In the genomic region with DNA sequence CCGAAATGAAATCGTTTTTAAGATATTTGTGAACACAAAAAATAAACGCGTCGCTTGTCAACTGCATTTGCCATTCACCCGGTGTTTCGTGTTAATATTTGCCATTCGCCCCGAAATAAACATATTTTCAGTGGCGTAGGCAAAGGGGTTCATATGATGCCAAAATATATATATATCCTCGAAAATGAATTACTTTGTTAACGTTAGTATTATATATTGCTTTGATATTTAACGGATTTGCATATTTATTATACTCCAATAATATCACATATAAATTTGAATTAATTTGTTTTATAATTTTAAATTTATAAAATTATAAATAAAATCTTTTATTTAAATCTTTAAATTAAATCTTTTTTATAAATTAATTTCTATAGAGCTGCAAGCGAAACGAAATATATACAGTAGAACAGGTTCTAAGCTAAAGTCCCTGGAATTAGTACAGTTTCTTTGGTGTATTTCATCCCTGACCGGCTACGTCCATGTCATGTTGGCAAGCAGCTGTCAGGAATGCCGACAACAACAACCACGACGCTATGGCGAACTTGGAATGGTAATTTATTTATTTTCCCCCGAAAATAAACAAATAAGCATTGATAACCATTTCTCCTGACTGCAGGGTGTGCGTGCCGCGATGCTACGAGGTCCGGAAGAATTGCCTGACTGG, we compare ENCODE assay signal across 1 fruit fly cellular context.
TF ChIP-seq lines count a peak whose summit lies in the region.

A gene (minus strand): TSS at position 102 of the 667 bp plus-strand sequence.
A gene (plus strand): TSS at position 495 of the 667 bp plus-strand sequence.

TF ChIP-seq in whole organism, embryonic, 481 proteins besides CTCF, POLR2A, EP300 and RAD21 (continued from another document and continues in another):
- peak; percentile 98 for TF ChIP-seq CG17361 (GFP tag; IDR thresholded peaks at IDR 0.05; lab: Robert Waterston, UW)
- no peak for TF ChIP-seq CG17568 (GFP tag; optimal IDR thresholded peaks at IDR 0.05; lab: Kevin White, UChicago)
- TF ChIP-seq CG15514 (GFP tag; optimal IDR thresholded peaks at IDR 0.05; lab: Kevin White, UChicago): peak; percentile 56
- TF ChIP-seq stwl (tag; optimal IDR thresholded peaks at IDR 0.05; lab: Kevin White, UChicago): peak; percentile 27
- TF ChIP-seq CoRest (tag; optimal IDR thresholded peaks at IDR 0.05; lab: Kevin White, UChicago): peak; percentile 97
- TF ChIP-seq BEAF-32 (GFP tag; optimal IDR thresholded peaks at IDR 0.05; lab: Kevin White, UChicago): no peak
- TF ChIP-seq HmgZ (tag; optimal IDR thresholded peaks at IDR 0.05; lab: Kevin White, UChicago): peak; percentile 56
- peak; percentile 97 for TF ChIP-seq Sox100B (GFP tag; optimal IDR thresholded peaks at IDR 0.05; lab: Kevin White, UChicago)
- peak; percentile 7 for TF ChIP-seq Kr (GFP tag; optimal IDR thresholded peaks at IDR 0.05; lab: Kevin White, UChicago)
- TF ChIP-seq grau (tag; optimal IDR thresholded peaks at IDR 0.05; lab: Kevin White, UChicago): peak; percentile 94
- no peak for TF ChIP-seq CG12769 (tag; optimal IDR thresholded peaks at IDR 0.05; lab: Kevin White, UChicago)
- peak; percentile 94 for TF ChIP-seq phol (tag; optimal IDR thresholded peaks at IDR 0.05; lab: Kevin White, UChicago)
- TF ChIP-seq CG1603 (tag; optimal IDR thresholded peaks at IDR 0.05; lab: Kevin White, UChicago): peak; percentile 54
- TF ChIP-seq CG2889 (GFP tag; IDR thresholded peaks at IDR 0.05; lab: Robert Waterston, UW): peak; percentile 55; the same call in 1 of the 3 replicates
- TF ChIP-seq CG9797 (GFP tag; optimal IDR thresholded peaks at IDR 0.05; lab: Kevin White, UChicago): peak; percentile 54
- no peak for TF ChIP-seq hbn (GFP tag; IDR thresholded peaks at IDR 0.05; lab: Robert Waterston, UW; ENCODE audit: partially characterized antibody)
- TF ChIP-seq CG34422 (GFP tag; IDR thresholded peaks at IDR 0.05; lab: Robert Waterston, UW): peak; percentile 86
- peak; percentile 37 for TF ChIP-seq MTF-1 (GFP tag; optimal IDR thresholded peaks at IDR 0.05; lab: Kevin White, UChicago; ENCODE audit: borderline replicate concordance)
- TF ChIP-seq CG2202 (tag; optimal IDR thresholded peaks at IDR 0.05; lab: Kevin White, UChicago): peak; percentile 77
- no peak for TF ChIP-seq Hmr (GFP tag; optimal IDR thresholded peaks at IDR 0.05; lab: Kevin White, UChicago)
- TF ChIP-seq Side (GFP tag; optimal IDR thresholded peaks at IDR 0.05; lab: Kevin White, UChicago): peak; percentile 32
- no peak for TF ChIP-seq her (GFP tag; optimal IDR thresholded peaks at IDR 0.05; lab: Kevin White, UChicago)
- no peak for TF ChIP-seq sr (GFP tag; IDR thresholded peaks at IDR 0.05; lab: Robert Waterston, UW)
- TF ChIP-seq abd-A (tag; optimal IDR thresholded peaks at IDR 0.05; lab: Kevin White, UChicago): no peak
- no peak for TF ChIP-seq CG2129 (GFP tag; IDR thresholded peaks at IDR 0.05; lab: Robert Waterston, UW; ENCODE audit: partially characterized antibody)
- 0 out of 2 replicates have a peak, but pooled peaks have one; percentile 30 for TF ChIP-seq sim (GFP tag; IDR thresholded peaks at IDR 0.05; lab: Robert Waterston, UW)
- peak; percentile 91 for TF ChIP-seq CG10267 (tag; optimal IDR thresholded peaks at IDR 0.05; lab: Kevin White, UChicago)
- TF ChIP-seq fd64A (GFP tag; optimal IDR thresholded peaks at IDR 0.05; lab: Kevin White, UChicago): peak; percentile 18
- TF ChIP-seq Fer1 (GFP tag; optimal IDR thresholded peaks at IDR 0.05; lab: Kevin White, UChicago): peak; percentile 91
- TF ChIP-seq CG4707 (GFP tag; optimal IDR thresholded peaks at IDR 0.05; lab: Kevin White, UChicago): peak; percentile 13
- peak; percentile 93 for TF ChIP-seq CG11504 (tag; optimal IDR thresholded peaks at IDR 0.05; lab: Kevin White, UChicago)
- TF ChIP-seq CG9727 (GFP tag; optimal IDR thresholded peaks at IDR 0.05; lab: Kevin White, UChicago): peak; percentile 96
- TF ChIP-seq btn (GFP tag; optimal IDR thresholded peaks at IDR 0.05; lab: Kevin White, UChicago): no peak
- TF ChIP-seq CG30431 (GFP tag; optimal IDR thresholded peaks at IDR 0.05; lab: Kevin White, UChicago): peak; percentile 85
- TF ChIP-seq CG10209 (GFP tag; optimal IDR thresholded peaks at IDR 0.05; lab: Kevin White, UChicago): peak; percentile 90
- TF ChIP-seq CG42726 (GFP tag; IDR thresholded peaks at IDR 0.05; lab: Robert Waterston, UW; ENCODE audit: partially characterized antibody): no peak
- TF ChIP-seq CG2712 (tag; optimal IDR thresholded peaks at IDR 0.05; lab: Kevin White, UChicago): peak; percentile 95
- peak in 1 of 3 experiments; percentile 96 for TF ChIP-seq lola (GFP tag; optimal IDR thresholded peaks at IDR 0.05; lab: Kevin White, UChicago)
- no peak for TF ChIP-seq Dfd (GFP tag; optimal IDR thresholded peaks at IDR 0.05; lab: Kevin White, UChicago)
- TF ChIP-seq GATAe (GFP tag; conservative IDR thresholded peaks at IDR 0.05; lab: Robert Waterston, UW): no peak
- no peak for TF ChIP-seq sima (GFP tag; optimal IDR thresholded peaks at IDR 0.05; lab: Kevin White, UChicago)
- peak; percentile 67 for TF ChIP-seq psq (GFP tag; optimal IDR thresholded peaks at IDR 0.05; lab: Kevin White, UChicago)
- peak; percentile 83; the same call in 2 of the 3 replicates for TF ChIP-seq zfh1 (GFP tag; IDR thresholded peaks at IDR 0.05; lab: Robert Waterston, UW)
- TF ChIP-seq CG17186 (GFP tag; optimal IDR thresholded peaks at IDR 0.05; lab: Kevin White, UChicago): no peak
- TF ChIP-seq ac (GFP tag; optimal IDR thresholded peaks at IDR 0.05; lab: Kevin White, UChicago): peak; percentile 74
- no peak for TF ChIP-seq CG14965 (GFP tag; optimal IDR thresholded peaks at IDR 0.05; lab: Kevin White, UChicago; ENCODE audit: borderline replicate concordance)
- no peak for TF ChIP-seq CG12236 (GFP tag; optimal IDR thresholded peaks at IDR 0.05; lab: Kevin White, UChicago)
- TF ChIP-seq bcd (GFP tag; optimal IDR thresholded peaks at IDR 0.05; lab: Kevin White, UChicago): peak; percentile 90
- TF ChIP-seq YL-1 (GFP tag; optimal IDR thresholded peaks at IDR 0.05; lab: Kevin White, UChicago): peak; percentile 85
- peak; percentile 84 for TF ChIP-seq Hand (GFP tag; optimal IDR thresholded peaks at IDR 0.05; lab: Kevin White, UChicago)
- TF ChIP-seq Trl (optimal IDR thresholded peaks at IDR 0.05; lab: Kevin White, UChicago): no peak
- TF ChIP-seq Trl (GFP tag; optimal IDR thresholded peaks at IDR 0.05; lab: Kevin White, UChicago): peak; percentile 34
- peak; percentile 79 for TF ChIP-seq CG6654 (GFP tag; optimal IDR thresholded peaks at IDR 0.05; lab: Kevin White, UChicago)
- peak; percentile 8 for TF ChIP-seq Sry-δ (GFP tag; optimal IDR thresholded peaks at IDR 0.05; lab: Kevin White, UChicago)
- TF ChIP-seq CG13123 (GFP tag; optimal IDR thresholded peaks at IDR 0.05; lab: Kevin White, UChicago): peak; percentile 73
- TF ChIP-seq ind (GFP tag; optimal IDR thresholded peaks at IDR 0.05; lab: Kevin White, UChicago): peak; percentile 94
- TF ChIP-seq HmgD (GFP tag; optimal IDR thresholded peaks at IDR 0.05; lab: Kevin White, UChicago): no peak
- TF ChIP-seq kay (GFP tag; optimal IDR thresholded peaks at IDR 0.05; lab: Kevin White, UChicago): peak; percentile 49
- peak; percentile 66 for TF ChIP-seq exex (tag; optimal IDR thresholded peaks at IDR 0.05; lab: Kevin White, UChicago)
- TF ChIP-seq emc (GFP tag; optimal IDR thresholded peaks at IDR 0.05; lab: Kevin White, UChicago): peak; percentile 12
- no peak for TF ChIP-seq Jarid2 (GFP tag; optimal IDR thresholded peaks at IDR 0.05; lab: Kevin White, UChicago)
- TF ChIP-seq chn (GFP tag; optimal IDR thresholded peaks at IDR 0.05; lab: Kevin White, UChicago): peak; percentile 58
- peak; percentile 53 for TF ChIP-seq zfh2 (GFP tag; optimal IDR thresholded peaks at IDR 0.05; lab: Kevin White, UChicago)
- peak; percentile 70 for TF ChIP-seq CG8359 (GFP tag; optimal IDR thresholded peaks at IDR 0.05; lab: Kevin White, UChicago; ENCODE audit: borderline replicate concordance)
- no peak for TF ChIP-seq Oaz (GFP tag; IDR thresholded peaks at IDR 0.05; lab: Robert Waterston, UW)
- TF ChIP-seq Atf6 (GFP tag; IDR thresholded peaks at IDR 0.05; lab: Robert Waterston, UW): peak; percentile 55
- TF ChIP-seq corto (GFP tag; optimal IDR thresholded peaks at IDR 0.05; lab: Kevin White, UChicago): peak; percentile 34
- TF ChIP-seq ro (GFP tag; IDR thresholded peaks at IDR 0.05; lab: Robert Waterston, UW): peak; percentile 46; the same call in 1 of the 2 replicates
- no peak for TF ChIP-seq grn (GFP tag; optimal IDR thresholded peaks at IDR 0.05; lab: Kevin White, UChicago)
- peak; percentile 89 for TF ChIP-seq CG17385 (GFP tag; optimal IDR thresholded peaks at IDR 0.05; lab: Kevin White, UChicago)
- no peak for TF ChIP-seq eve (GFP tag; optimal IDR thresholded peaks at IDR 0.05; lab: Kevin White, UChicago)
- TF ChIP-seq CG5180 (GFP tag; optimal IDR thresholded peaks at IDR 0.05; lab: Kevin White, UChicago): no peak
- TF ChIP-seq esg (GFP tag; conservative IDR thresholded peaks at IDR 0.05; lab: Robert Waterston, UW): peak; percentile 67; the same call in 1 of the 2 replicates
- TF ChIP-seq CG13424 (tag; optimal IDR thresholded peaks at IDR 0.05; lab: Kevin White, UChicago): peak; percentile 96
- TF ChIP-seq Usf (GFP tag; optimal IDR thresholded peaks at IDR 0.05; lab: Kevin White, UChicago): peak; percentile 87
- TF ChIP-seq CrebB (tag; optimal IDR thresholded peaks at IDR 0.05; lab: Kevin White, UChicago): peak; percentile 56
- no peak for TF ChIP-seq Lim3 (GFP tag; IDR thresholded peaks at IDR 0.05; lab: Robert Waterston, UW)
- peak; percentile 45 for TF ChIP-seq fu2 (GFP tag; optimal IDR thresholded peaks at IDR 0.05; lab: Kevin White, UChicago)
- no peak for TF ChIP-seq Opbp (GFP tag; IDR thresholded peaks at IDR 0.05; lab: Robert Waterston, UW; ENCODE audit: partially characterized antibody)
- TF ChIP-seq Scr (GFP tag; IDR thresholded peaks at IDR 0.05; lab: Robert Waterston, UW; ENCODE audit: partially characterized antibody): no peak
- TF ChIP-seq Max (GFP tag; optimal IDR thresholded peaks at IDR 0.05; lab: Kevin White, UChicago): peak; percentile 74
- TF ChIP-seq Bteb2 (GFP tag; optimal IDR thresholded peaks at IDR 0.05; lab: Kevin White, UChicago): peak; percentile 41
- peak; percentile 85 for TF ChIP-seq slbo (GFP tag; IDR thresholded peaks at IDR 0.05; lab: Robert Waterston, UW)
- peak; percentile 87 for TF ChIP-seq CG6765 (GFP tag; optimal IDR thresholded peaks at IDR 0.05; lab: Kevin White, UChicago)
- TF ChIP-seq so (GFP tag; IDR thresholded peaks at IDR 0.05; lab: Robert Waterston, UW): peak; percentile 63; the same call in 1 of the 3 replicates
- peak; percentile 56 for TF ChIP-seq wor (GFP tag; IDR thresholded peaks at IDR 0.05; lab: Robert Waterston, UW)
- TF ChIP-seq pita (GFP tag; optimal IDR thresholded peaks at IDR 0.05; lab: Kevin White, UChicago): no peak
- TF ChIP-seq CG3281 (GFP tag; optimal IDR thresholded peaks at IDR 0.05; lab: Kevin White, UChicago): peak; percentile 93
- TF ChIP-seq E2f2 (GFP tag; IDR thresholded peaks at IDR 0.05; lab: Robert Waterston, UW): no peak; the same call in 1 of the 2 replicates
- TF ChIP-seq Gug (GFP tag; IDR thresholded peaks at IDR 0.05; lab: Robert Waterston, UW): peak; percentile 75
- TF ChIP-seq crol (GFP tag; IDR thresholded peaks at IDR 0.05; lab: Robert Waterston, UW): no peak
- TF ChIP-seq CG9817 (tag; optimal IDR thresholded peaks at IDR 0.05; lab: Kevin White, UChicago): peak; percentile 86
- peak; percentile 28 for TF ChIP-seq CG8089 (GFP tag; optimal IDR thresholded peaks at IDR 0.05; lab: Kevin White, UChicago)
- TF ChIP-seq pb (GFP tag; optimal IDR thresholded peaks at IDR 0.05; lab: Kevin White, UChicago): no peak
- TF ChIP-seq Stat92E (GFP tag; optimal IDR thresholded peaks at IDR 0.05; lab: Kevin White, UChicago): no peak
- TF ChIP-seq run (tag; optimal IDR thresholded peaks at IDR 0.05; lab: Kevin White, UChicago): peak; percentile 70
- peak; percentile 96 for TF ChIP-seq nmo (GFP tag; optimal IDR thresholded peaks at IDR 0.05; lab: Kevin White, UChicago)
- TF ChIP-seq CG1832 (GFP tag; optimal IDR thresholded peaks at IDR 0.05; lab: Kevin White, UChicago): no peak
- no peak for TF ChIP-seq Hr78 (GFP tag; optimal IDR thresholded peaks at IDR 0.05; lab: Kevin White, UChicago)
- TF ChIP-seq jing (GFP tag; optimal IDR thresholded peaks at IDR 0.05; lab: Kevin White, UChicago): no peak
- TF ChIP-seq trem (tag; optimal IDR thresholded peaks at IDR 0.05; lab: Kevin White, UChicago): peak; percentile 87
- peak; percentile 97 for TF ChIP-seq CG18262 (tag; optimal IDR thresholded peaks at IDR 0.05; lab: Kevin White, UChicago)
- TF ChIP-seq Myb (GFP tag; optimal IDR thresholded peaks at IDR 0.05; lab: Kevin White, UChicago): peak; percentile 41
- TF ChIP-seq peb (GFP tag; IDR thresholded peaks at IDR 0.05; lab: Robert Waterston, UW): no peak
- peak; percentile 80 for TF ChIP-seq Rfx (GFP tag; IDR thresholded peaks at IDR 0.05; lab: Robert Waterston, UW)
- no peak for TF ChIP-seq ftz-f1 (GFP tag; optimal IDR thresholded peaks at IDR 0.05; lab: Kevin White, UChicago)
- TF ChIP-seq bsh (GFP tag; optimal IDR thresholded peaks at IDR 0.05; lab: Kevin White, UChicago): peak; percentile 67 to 86
- peak; percentile 77 for TF ChIP-seq trh (GFP tag; optimal IDR thresholded peaks at IDR 0.05; lab: Kevin White, UChicago)
- TF ChIP-seq CG6689 (GFP tag; IDR thresholded peaks at IDR 0.05; lab: Robert Waterston, UW): peak; percentile 84
- peak; percentile 59 for TF ChIP-seq pho (GFP tag; optimal IDR thresholded peaks at IDR 0.05; lab: Kevin White, UChicago)
- TF ChIP-seq CkIIα-i1 (GFP tag; IDR thresholded peaks at IDR 0.05; lab: Robert Waterston, UW): 0 out of 2 replicates have a peak, but pooled peaks have one; percentile 7
- TF ChIP-seq tio (GFP tag; optimal IDR thresholded peaks at IDR 0.05; lab: Kevin White, UChicago): peak; percentile 84
- TF ChIP-seq CG10462 (GFP tag; optimal IDR thresholded peaks at IDR 0.05; lab: Kevin White, UChicago): peak; percentile 78
- peak; percentile 92 for TF ChIP-seq NfI (GFP tag; optimal IDR thresholded peaks at IDR 0.05; lab: Kevin White, UChicago)
- TF ChIP-seq CG33213 (GFP tag; optimal IDR thresholded peaks at IDR 0.05; lab: Kevin White, UChicago): no peak
- TF ChIP-seq CG12071 (GFP tag; optimal IDR thresholded peaks at IDR 0.05; lab: Kevin White, UChicago): no peak
- no peak for TF ChIP-seq ato (GFP tag; IDR thresholded peaks at IDR 0.05; lab: Robert Waterston, UW; ENCODE audit: partially characterized antibody)
- TF ChIP-seq CG10979 (tag; optimal IDR thresholded peaks at IDR 0.05; lab: Kevin White, UChicago): peak; percentile 93
- peak; percentile 70 for TF ChIP-seq pnt (GFP tag; optimal IDR thresholded peaks at IDR 0.05; lab: Kevin White, UChicago)
- TF ChIP-seq CG11456 (GFP tag; IDR thresholded peaks at IDR 0.05; lab: Robert Waterston, UW): peak; percentile 83
- peak; percentile 74; the same call in 2 of the 3 replicates for TF ChIP-seq Mrtf (GFP tag; IDR thresholded peaks at IDR 0.05; lab: Robert Waterston, UW)
